Worm (Caenorhabditis elegans) whole organism, L2 larva: ENCODE data around the gene rpl-3.

Experiments
- C34F6.9 ChIP-seq: fragments of 150-350 bp; optimal IDR thresholded peaks from 2 replicates; lab custom pipeline; 2014; ENCODE audit warnings: missing biosample characterization, missing genetic modification characterization
- F13H6.1 ChIP-seq: sonication (generic microtip); optimal IDR thresholded peaks from 2 replicates; lab custom pipeline; 2016; ENCODE audit warnings: missing genetic modification characterization, missing compliant biosample characterization
- R02D3.7 ChIP-seq: fragments of 150-350 bp; optimal IDR thresholded peaks from 2 replicates; lab custom pipeline; 2014; ENCODE audit warnings: missing biosample characterization, missing genetic modification characterization
- Y55F3AM.14 ChIP-seq: fragments of 200-800 bp; sonication (Bioruptor generic); optimal IDR thresholded peaks from 2 replicates; lab custom pipeline; 2018; ENCODE audit warnings: mild to moderate bottlenecking, missing genetic modification characterization, missing compliant biosample characterization
- ZK546.5 ChIP-seq: sonication (generic microtip); optimal IDR thresholded peaks from 2 replicates; lab custom pipeline; 2017; ENCODE audit warnings: missing biosample characterization, missing genetic modification characterization
- alr-1 ChIP-seq: fragments of 150-350 bp; optimal IDR thresholded peaks from 2 replicates; lab custom pipeline; 2014; ENCODE audit warnings: missing biosample characterization, missing genetic modification characterization
- aly-2 ChIP-seq: fragments of 150-350 bp; optimal IDR thresholded peaks from 2 replicates; lab custom pipeline; 2014; ENCODE audit warnings: missing biosample characterization, missing genetic modification characterization
- ama-1 ChIP-seq: fragments of 150-350 bp; optimal IDR thresholded peaks from 2 replicates; lab custom pipeline; 2018; ENCODE audit warnings: inconsistent platforms
- blmp-1 ChIP-seq: sonication (generic microtip); optimal IDR thresholded peaks from 2 replicates; lab custom pipeline; 2017; ENCODE audit warnings: missing genetic modification characterization, mild to moderate bottlenecking, missing compliant biosample characterization, antibody characterized with exemption, moderate library complexity; ENCODE audit not compliant: insufficient read depth
- ceh-16 ChIP-seq: fragments of 150-350 bp; optimal IDR thresholded peaks from 2 replicates; lab custom pipeline; 2014; ENCODE audit warnings: missing biosample characterization, missing genetic modification characterization
- ceh-82 ChIP-seq: fragments of 150-350 bp; optimal IDR thresholded peaks from 2 replicates; lab custom pipeline; 2014; ENCODE audit warnings: missing biosample characterization, missing genetic modification characterization
- crh-2 ChIP-seq: sonication (generic microtip); optimal IDR thresholded peaks from 2 replicates; lab custom pipeline; 2017; ENCODE audit warnings: missing biosample characterization, missing genetic modification characterization
- dmd-4 ChIP-seq: sonication (generic microtip); optimal IDR thresholded peaks from 2 replicates; lab custom pipeline; 2017; ENCODE audit warnings: missing biosample characterization, missing genetic modification characterization
- egl-27 ChIP-seq: sonication (generic microtip); optimal IDR thresholded peaks from 3 replicates; lab custom pipeline; 2017; ENCODE audit warnings: missing biosample characterization, missing genetic modification reagents, missing genetic modification characterization
- elt-1 ChIP-seq: fragments of 150-350 bp; optimal IDR thresholded peaks from 2 replicates; lab custom pipeline; 2014; ENCODE audit warnings: missing biosample characterization, missing genetic modification characterization
- elt-3 ChIP-seq: sonication (generic microtip); optimal IDR thresholded peaks from 2 replicates; lab custom pipeline; 2017; ENCODE audit warnings: missing biosample characterization, missing genetic modification characterization
- fos-1 ChIP-seq: fragments of 150-350 bp; optimal IDR thresholded peaks from 2 replicates; lab custom pipeline; 2014; ENCODE audit warnings: missing biosample characterization, missing genetic modification characterization
- gmeb-1 ChIP-seq: fragments of 150-350 bp; optimal IDR thresholded peaks from 2 replicates; lab custom pipeline; 2014; ENCODE audit warnings: missing biosample characterization, missing genetic modification characterization
- lin-11 ChIP-seq: fragments of 150-350 bp; sonication (generic microtip); optimal IDR thresholded peaks from 2 replicates; lab custom pipeline; 2014; ENCODE audit warnings: missing biosample characterization, missing genetic modification characterization, inconsistent platforms, mixed read lengths
- lin-13 ChIP-seq: fragments of 150-350 bp; optimal IDR thresholded peaks from 2 replicates; lab custom pipeline; 2014; ENCODE audit warnings: missing biosample characterization, missing genetic modification reagents, missing genetic modification characterization
- lin-39 ChIP-seq: fragments of 150-350 bp; optimal IDR thresholded peaks from 2 replicates; lab custom pipeline; 2014; ENCODE audit warnings: missing biosample characterization, missing genetic modification reagents, missing genetic modification characterization
- lsy-2 ChIP-seq, 2 experiments: fragments of 150-350 bp in 1 of 2; sonication (generic microtip) in 1 of 2; optimal IDR thresholded peaks; 2 replicates each; lab custom pipeline; 2014 to 2017; ENCODE audit warnings: missing biosample characterization in 2 of 2, missing genetic modification characterization in 2 of 2
- mab-5 ChIP-seq: fragments of 150-350 bp; optimal IDR thresholded peaks from 2 replicates; lab custom pipeline; 2014; ENCODE audit warnings: missing biosample characterization, missing genetic modification characterization
- mbf-1 ChIP-seq: sonication (generic microtip); optimal IDR thresholded peaks from 2 replicates; lab custom pipeline; 2017; ENCODE audit warnings: missing biosample characterization, missing genetic modification characterization
- mdl-1 ChIP-seq, 2 experiments: fragments of 150-350 bp in 1 of 2; sonication (generic microtip) in 1 of 2; optimal IDR thresholded peaks; 2 replicates each; lab custom pipeline; 2017; ENCODE audit warnings: missing biosample characterization in 2 of 2, missing genetic modification characterization in 2 of 2
- nhr-10 ChIP-seq: sonication (generic microtip); optimal IDR thresholded peaks from 2 replicates; lab custom pipeline; 2017; ENCODE audit warnings: missing biosample characterization, missing genetic modification characterization
- nhr-11 ChIP-seq: fragments of 150-350 bp; optimal IDR thresholded peaks from 2 replicates; lab custom pipeline; 2014; ENCODE audit warnings: missing biosample characterization, missing genetic modification characterization
- nhr-12 ChIP-seq: fragments of 150-350 bp; optimal IDR thresholded peaks from 2 replicates; lab custom pipeline; 2014; ENCODE audit warnings: missing biosample characterization, missing genetic modification characterization
- nhr-129 ChIP-seq: fragments of 150-350 bp; optimal IDR thresholded peaks from 2 replicates; lab custom pipeline; 2014; ENCODE audit warnings: missing biosample characterization, missing genetic modification characterization
- nhr-21 ChIP-seq: fragments of 150-350 bp; optimal IDR thresholded peaks from 2 replicates; lab custom pipeline; 2014; ENCODE audit warnings: missing biosample characterization, missing genetic modification characterization
- nhr-23 ChIP-seq: fragments of 150-350 bp; optimal IDR thresholded peaks from 2 replicates; lab custom pipeline; 2014; ENCODE audit warnings: missing biosample characterization, missing genetic modification reagents, missing genetic modification characterization
- nhr-237 ChIP-seq: fragments of 150-350 bp; optimal IDR thresholded peaks from 2 replicates; lab custom pipeline; 2014; ENCODE audit warnings: missing biosample characterization, missing genetic modification characterization
- nhr-25 ChIP-seq: fragments of 150-350 bp; sonication (generic microtip); optimal IDR thresholded peaks from 3 replicates; lab custom pipeline; 2014; ENCODE audit warnings: missing biosample characterization, missing genetic modification characterization
- nhr-6 ChIP-seq: fragments of 150-350 bp; optimal IDR thresholded peaks from 2 replicates; lab custom pipeline; 2014; ENCODE audit warnings: missing biosample characterization, missing genetic modification characterization
- nhr-77 ChIP-seq: fragments of 150-350 bp; optimal IDR thresholded peaks from 2 replicates; lab custom pipeline; 2014; ENCODE audit warnings: missing biosample characterization, missing genetic modification characterization
- peb-1 ChIP-seq: fragments of 150-350 bp; optimal IDR thresholded peaks from 2 replicates; lab custom pipeline; 2014; ENCODE audit warnings: missing biosample characterization, missing genetic modification characterization
- sem-4 ChIP-seq: fragments of 150-350 bp; optimal IDR thresholded peaks from 2 replicates; lab custom pipeline; 2014; ENCODE audit warnings: missing biosample characterization, missing genetic modification reagents, missing genetic modification characterization
- skn-1 ChIP-seq: sonication (generic microtip); optimal IDR thresholded peaks from 2 replicates; lab custom pipeline; 2017; ENCODE audit warnings: missing biosample characterization, missing genetic modification characterization
- sma-3 ChIP-seq: sonication (generic microtip); optimal IDR thresholded peaks from 2 replicates; lab custom pipeline; 2016; ENCODE audit warnings: missing genetic modification reagents, missing genetic modification characterization, missing compliant biosample characterization
- sma-9 ChIP-seq, 2 experiments: fragments of 150-350 bp in 1 of 2; sonication (generic microtip) in 1 of 2; optimal IDR thresholded peaks; 2 replicates each; lab custom pipeline; 2014 to 2016; ENCODE audit warnings: missing genetic modification characterization in 2 of 2, mild to moderate bottlenecking in 1 of 2, missing biosample characterization in 1 of 2, missing compliant biosample characterization in 1 of 2, missing genetic modification reagents in 1 of 2, moderate library complexity in 1 of 2
- snpc-4 ChIP-seq: fragments of 150-350 bp; optimal IDR thresholded peaks from 2 replicates; lab custom pipeline; 2014; ENCODE audit warnings: missing biosample characterization, missing genetic modification characterization
- unc-39 ChIP-seq: fragments of 150-350 bp; optimal IDR thresholded peaks from 2 replicates; lab custom pipeline; 2014; ENCODE audit warnings: missing biosample characterization, missing genetic modification characterization
- unc-55 ChIP-seq: fragments of 150-350 bp; sonication (generic microtip); optimal IDR thresholded peaks from 3 replicates; lab custom pipeline; 2014; ENCODE audit warnings: missing biosample characterization, missing genetic modification reagents, missing genetic modification characterization
- unc-62 ChIP-seq: fragments of 150-350 bp; optimal IDR thresholded peaks from 2 replicates; lab custom pipeline; 2014; ENCODE audit warnings: missing biosample characterization, missing genetic modification reagents, missing genetic modification characterization
- zag-1 ChIP-seq: fragments of 150-350 bp; optimal IDR thresholded peaks from 2 replicates; lab custom pipeline; 2014; ENCODE audit warnings: missing biosample characterization, missing genetic modification characterization
- ztf-1 ChIP-seq: fragments of 200-800 bp; sonication (Bioruptor generic); conservative IDR thresholded peaks from 2 replicates; pipeline ENCODE4 v1.3.6; 2022; ENCODE audit warnings: missing genetic modification characterization, missing compliant biosample characterization
- ztf-11 ChIP-seq: sonication (generic microtip); optimal IDR thresholded peaks from 2 replicates; lab custom pipeline; 2017; ENCODE audit warnings: missing biosample characterization, missing genetic modification characterization
- ztf-4 ChIP-seq: fragments of 150-350 bp; optimal IDR thresholded peaks from 2 replicates; lab custom pipeline; 2014; ENCODE audit warnings: missing biosample characterization, missing genetic modification characterization

Gene rpl-3

DNA sequence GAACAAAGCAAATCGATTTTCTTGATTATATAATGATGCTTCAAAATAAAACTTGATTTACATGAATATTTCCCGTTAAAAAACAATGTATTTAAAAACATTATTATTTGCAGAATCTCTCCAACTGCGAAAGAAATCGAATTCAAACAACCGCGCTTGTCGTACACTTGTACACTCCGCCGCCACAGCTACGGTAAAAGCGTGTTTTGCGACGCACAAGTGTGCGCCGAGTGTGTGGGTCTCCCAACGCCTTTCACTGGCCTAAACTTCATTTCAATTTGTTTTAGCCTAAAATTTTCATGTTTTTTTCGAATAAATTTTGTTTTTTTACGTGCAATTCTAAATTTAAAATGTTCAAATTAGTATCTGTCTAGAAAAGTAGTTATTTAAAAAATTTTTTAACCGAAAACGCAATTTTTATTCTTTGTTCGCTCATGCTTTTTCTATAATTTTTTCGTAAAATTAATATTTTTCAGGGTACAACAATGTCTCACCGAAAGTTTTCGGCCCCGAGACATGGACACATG lies at the start of gene rpl-3:
Gene rpl-3, plus strand, starts transcription at position 477 of the 527 bp plus-strand sequence.
- peak; percentile 100 for TF ChIP-seq lin-13 (GFP tag; lab: Kevin White, UChicago)
- TF ChIP-seq lin-39 (tag; lab: Kevin White, UChicago), result peak; percentile 86
- peak; percentile 97 for TF ChIP-seq nhr-237 (tag; lab: Kevin White, UChicago)
- TF ChIP-seq mbf-1, result peak; percentile 72
- TF ChIP-seq nhr-12, result peak; percentile 86
- peak; percentile 82 for TF ChIP-seq elt-3 (tag; lab: Kevin White, UChicago)
- peak; percentile 99 for TF ChIP-seq nhr-77
- peak; percentile 99 for TF ChIP-seq mab-5 (tag; lab: Kevin White, UChicago)
- TF ChIP-seq blmp-1 (tag; lab: Kevin White, UChicago), result peak; percentile 99
- TF ChIP-seq nhr-6 (tag; lab: Kevin White, UChicago), result peak; percentile 100
- TF ChIP-seq sem-4 (tag; lab: Kevin White, UChicago), result peak; percentile 100
- peak; percentile 100 for TF ChIP-seq ztf-1 (GFP tag; lab: Robert Waterston, UW)
- peak; percentile 100 for TF ChIP-seq unc-55 (GFP tag; lab: Kevin White, UChicago)
- TF ChIP-seq C34F6.9 (tag; lab: Kevin White, UChicago), result peak; percentile 100
- TF ChIP-seq F13H6.1 (tag; lab: Kevin White, UChicago), result peak; percentile 100
- peak; percentile 100 for TF ChIP-seq ztf-4
- peak; percentile 100 for TF ChIP-seq nhr-25 (tag; lab: Kevin White, UChicago)
- peak; percentile 100 for TF ChIP-seq fos-1 (tag; lab: Kevin White, UChicago)
- peak; percentile 100 for TF ChIP-seq zag-1 (tag; lab: Kevin White, UChicago)
- peak; percentile 86 for TF ChIP-seq ztf-11 (tag; lab: Kevin White, UChicago)
- TF ChIP-seq ZK546.5 (tag; lab: Kevin White, UChicago), result peak; percentile 95
- peak; percentile 98 for TF ChIP-seq unc-39 (tag; lab: Kevin White, UChicago)
- no peak for TF ChIP-seq peb-1 (tag; lab: Kevin White, UChicago)
- peak; percentile 100 for TF ChIP-seq nhr-10 (tag; lab: Kevin White, UChicago)
- peak; percentile 90 for TF ChIP-seq R02D3.7 (tag; lab: Kevin White, UChicago)
- peak; percentile 83 for TF ChIP-seq elt-1
- TF ChIP-seq aly-2 (tag; lab: Kevin White, UChicago), result peak; percentile 83
- peak; percentile 96 for TF ChIP-seq snpc-4
- TF ChIP-seq nhr-129 (tag; lab: Kevin White, UChicago), result peak; percentile 99
- TF ChIP-seq Y55F3AM.14 (GFP tag; lab: Kevin White, UChicago), result peak; percentile 100
- peak; percentile 84 for TF ChIP-seq dmd-4 (tag; lab: Kevin White, UChicago)
- TF ChIP-seq sma-9 (GFP tag; optimal IDR thresholded peaks at IDR 0.05; lab: Kevin White, UChicago), result peak; percentile 100
- no peak for TF ChIP-seq sma-9 (tag; optimal IDR thresholded peaks at IDR 0.05; lab: Kevin White, UChicago)
- peak; percentile 100 for TF ChIP-seq ceh-82 (tag; lab: Kevin White, UChicago)
- peak; percentile 92 to 98 for TF ChIP-seq mdl-1 (tag; optimal IDR thresholded peaks at IDR 0.05; lab: Kevin White, UChicago)
- TF ChIP-seq unc-62 (GFP tag; lab: Kevin White, UChicago), result peak; percentile 99
- TF ChIP-seq nhr-21, result peak; percentile 100
- peak; percentile 100 for TF ChIP-seq ceh-16
- peak; percentile 82 for TF ChIP-seq nhr-23 (tag; lab: Kevin White, UChicago)
- TF ChIP-seq skn-1 (tag; lab: Kevin White, UChicago), result peak; percentile 96
- TF ChIP-seq lin-11 (tag; lab: Kevin White, UChicago), result peak; percentile 100
- no peak for TF ChIP-seq alr-1 (tag; lab: Kevin White, UChicago)
- peak; percentile 94 for TF ChIP-seq ama-1 (lab: Kevin White, UChicago)
- TF ChIP-seq egl-27, result peak; percentile 100
- peak; percentile 100 for TF ChIP-seq lsy-2 (tag; optimal IDR thresholded peaks at IDR 0.05; lab: Kevin White, UChicago)
- TF ChIP-seq crh-2 (tag; lab: Kevin White, UChicago), result peak; percentile 100
- peak; percentile 93 for TF ChIP-seq nhr-11 (tag; lab: Kevin White, UChicago)
- peak; percentile 100 for TF ChIP-seq sma-3
- TF ChIP-seq gmeb-1 (tag; lab: Kevin White, UChicago), result peak; percentile 100
